Worm (Caenorhabditis elegans) whole organism, late embryonic: ENCODE measurements around the gene K08E7.4.

Experiments
- F13H6.1 ChIP-seq: sonication (generic microtip); optimal IDR thresholded peaks from 2 replicates; lab custom pipeline; 2016; ENCODE audit warnings: missing genetic modification characterization, missing compliant biosample characterization
- K09A11.1 ChIP-seq: sonication (generic microtip); optimal IDR thresholded peaks from 2 replicates; lab custom pipeline; 2017; ENCODE audit warnings: antibody characterized with exemption, mild to moderate bottlenecking, missing genetic modification characterization, missing compliant biosample characterization; ENCODE audit not compliant: insufficient read depth
- T23F11.4 ChIP-seq: fragments of 200-800 bp; sonication (Bioruptor generic); optimal IDR thresholded peaks from 2 replicates; lab custom pipeline; 2018; ENCODE audit warnings: mild to moderate bottlenecking, missing genetic modification characterization, missing compliant biosample characterization
- ceh-19 ChIP-seq: fragments of 200-800 bp; sonication (Bioruptor generic); optimal IDR thresholded peaks from 2 replicates; lab custom pipeline; 2018; ENCODE audit warnings: mild to moderate bottlenecking, missing genetic modification characterization, missing compliant biosample characterization
- ceh-2 ChIP-seq: sonication (generic microtip); optimal IDR thresholded peaks from 2 replicates; lab custom pipeline; 2016; ENCODE audit warnings: missing genotype, missing genetic modification characterization, missing compliant biosample characterization
- ceh-31 ChIP-seq: sonication (generic microtip); optimal IDR thresholded peaks from 2 replicates; lab custom pipeline; 2016; ENCODE audit warnings: missing genetic modification characterization, missing compliant biosample characterization
- ceh-34 ChIP-seq: sonication (generic microtip); optimal IDR thresholded peaks from 2 replicates; lab custom pipeline; 2016; ENCODE audit warnings: mild to moderate bottlenecking, missing genetic modification characterization, missing compliant biosample characterization
- ceh-48 ChIP-seq: sonication (generic microtip); optimal IDR thresholded peaks from 2 replicates; lab custom pipeline; 2016; ENCODE audit warnings: missing genetic modification characterization, inconsistent platforms, missing compliant biosample characterization
- ceh-6 ChIP-seq: fragments of 200-800 bp; sonication (Bioruptor generic); optimal IDR thresholded peaks from 2 replicates; lab custom pipeline; 2018; ENCODE audit warnings: mild to moderate bottlenecking, missing genetic modification characterization, missing compliant biosample characterization
- ceh-9 ChIP-seq: sonication (generic microtip); optimal IDR thresholded peaks from 2 replicates; lab custom pipeline; 2016; ENCODE audit warnings: mild to moderate bottlenecking, missing genetic modification characterization, inconsistent platforms, missing compliant biosample characterization
- che-1 ChIP-seq: sonication (generic microtip); optimal IDR thresholded peaks from 2 replicates; lab custom pipeline; 2016; ENCODE audit warnings: mild to moderate bottlenecking, missing genetic modification characterization, missing compliant biosample characterization
- dve-1 ChIP-seq: sonication (generic microtip); optimal IDR thresholded peaks from 2 replicates; lab custom pipeline; 2017; ENCODE audit warnings: antibody characterized with exemption, mild to moderate bottlenecking, missing genetic modification characterization, missing compliant biosample characterization
- elt-2 ChIP-seq: sonication (generic microtip); optimal IDR thresholded peaks from 2 replicates; lab custom pipeline; 2016; ENCODE audit warnings: missing genetic modification reagents, missing genetic modification characterization, missing compliant biosample characterization
- elt-4 ChIP-seq: sonication (generic microtip); optimal IDR thresholded peaks from 2 replicates; lab custom pipeline; 2016; ENCODE audit warnings: missing genetic modification characterization, missing compliant biosample characterization
- ets-4 ChIP-seq: sonication (generic microtip); optimal IDR thresholded peaks from 2 replicates; lab custom pipeline; 2016; ENCODE audit warnings: missing genetic modification characterization, missing compliant biosample characterization
- eyg-1 ChIP-seq: sonication (generic microtip); optimal IDR thresholded peaks from 2 replicates; lab custom pipeline; 2016; ENCODE audit warnings: missing genotype, missing genetic modification characterization, missing compliant biosample characterization
- fax-1 ChIP-seq: sonication (generic microtip); optimal IDR thresholded peaks from 2 replicates; lab custom pipeline; 2016; ENCODE audit warnings: missing genotype, missing genetic modification characterization, missing compliant biosample characterization
- fkh-10 ChIP-seq: fragments of 150-350 bp; optimal IDR thresholded peaks from 2 replicates; lab custom pipeline; 2014; ENCODE audit warnings: missing biosample characterization, missing genetic modification reagents, missing genetic modification characterization
- hlh-13 ChIP-seq: fragments of 200-800 bp; sonication (Bioruptor generic); optimal IDR thresholded peaks from 2 replicates; lab custom pipeline; 2018; ENCODE audit warnings: mild to moderate bottlenecking, missing genetic modification characterization, missing compliant biosample characterization
- hlh-15 ChIP-seq: sonication (generic microtip); optimal IDR thresholded peaks from 2 replicates; lab custom pipeline; 2016; ENCODE audit warnings: missing genetic modification characterization, missing compliant biosample characterization
- hlh-30 ChIP-seq: sonication (generic microtip); optimal IDR thresholded peaks from 2 replicates; lab custom pipeline; 2017; ENCODE audit warnings: antibody characterized with exemption, missing genetic modification characterization, missing compliant biosample characterization; ENCODE audit not compliant: insufficient read depth
- hlh-8 ChIP-seq: sonication (generic microtip); optimal IDR thresholded peaks from 2 replicates; lab custom pipeline; 2016; ENCODE audit warnings: missing genotype, missing genetic modification characterization, missing compliant biosample characterization
- lim-6 ChIP-seq: sonication (generic microtip); optimal IDR thresholded peaks from 2 replicates; lab custom pipeline; 2016; ENCODE audit warnings: missing genetic modification characterization, missing compliant biosample characterization
- madf-2 ChIP-seq: sonication (generic microtip); optimal IDR thresholded peaks from 2 replicates; lab custom pipeline; 2017; ENCODE audit warnings: missing genetic modification characterization, missing compliant biosample characterization
- mec-3 ChIP-seq: sonication (generic microtip); optimal IDR thresholded peaks from 2 replicates; lab custom pipeline; 2016; ENCODE audit warnings: borderline replicate concordance, missing genetic modification characterization, missing compliant biosample characterization
- nhr-232 ChIP-seq: sonication (generic microtip); optimal IDR thresholded peaks from 2 replicates; lab custom pipeline; 2016; ENCODE audit warnings: missing genetic modification characterization, missing compliant biosample characterization
- npax-4 ChIP-seq: sonication (generic microtip); optimal IDR thresholded peaks from 2 replicates; lab custom pipeline; 2016; ENCODE audit warnings: missing genetic modification characterization, missing compliant biosample characterization
- odd-2 ChIP-seq: sonication (generic microtip); optimal IDR thresholded peaks from 2 replicates; lab custom pipeline; 2017; ENCODE audit warnings: antibody characterized with exemption, mild to moderate bottlenecking, missing genetic modification characterization, missing compliant biosample characterization
- pag-3 ChIP-seq: sonication (generic microtip); optimal IDR thresholded peaks from 2 replicates; lab custom pipeline; 2016; ENCODE audit warnings: missing compliant biosample characterization, missing genetic modification characterization, borderline replicate concordance
- pat-9 ChIP-seq: fragments of 200-800 bp; sonication (Bioruptor generic); optimal IDR thresholded peaks from 2 replicates; lab custom pipeline; 2018; ENCODE audit warnings: mild to moderate bottlenecking, missing genetic modification characterization, moderate library complexity, missing compliant biosample characterization
- pha-4 ChIP-seq: fragments of 150-350 bp; optimal IDR thresholded peaks from 2 replicates; lab custom pipeline; 2018; ENCODE audit warnings: missing biosample characterization, missing genetic modification reagents, missing genetic modification characterization
- pros-1 ChIP-seq: fragments of 150-350 bp; optimal IDR thresholded peaks from 2 replicates; lab custom pipeline; 2014; ENCODE audit warnings: missing biosample characterization, missing genetic modification reagents, missing genetic modification characterization
- rnt-1 ChIP-seq: sonication (generic microtip); optimal IDR thresholded peaks from 2 replicates; lab custom pipeline; 2016; ENCODE audit warnings: missing genetic modification characterization, missing compliant biosample characterization
- sox-2 ChIP-seq: fragments of 200-800 bp; sonication (Bioruptor generic); IDR thresholded peaks from 2 replicates; pipeline ENCODE4 v1.3.6; 2022; ENCODE audit warnings: missing genetic modification reagents, missing genetic modification characterization, missing compliant biosample characterization
- tbx-2 ChIP-seq: sonication (generic microtip); optimal IDR thresholded peaks from 2 replicates; lab custom pipeline; 2016; ENCODE audit warnings: missing genetic modification characterization, missing compliant biosample characterization
- tbx-7 ChIP-seq: sonication (generic microtip); optimal IDR thresholded peaks from 2 replicates; lab custom pipeline; 2016; ENCODE audit warnings: missing genotype, missing genetic modification characterization, missing compliant biosample characterization
- ttx-3 ChIP-seq: sonication (generic microtip); optimal IDR thresholded peaks from 2 replicates; lab custom pipeline; 2016; ENCODE audit warnings: missing genetic modification reagents, missing genetic modification characterization, missing compliant biosample characterization
- unc-42 ChIP-seq: sonication (generic microtip); optimal IDR thresholded peaks from 2 replicates; lab custom pipeline; 2016; ENCODE audit warnings: missing genotype, missing genetic modification characterization, missing compliant biosample characterization

K08E7.4 gene

ce11 chrIV:12594574-12594973, 23.6 kb upstream of the K08E7.4 start (continued):
- TF ChIP-seq sox-2 (GFP tag; lab: Robert Waterston, UW) (no peak), elt-2 (tag; lab: Kevin White, UChicago) (no peak), fkh-10 (GFP tag; lab: Kevin White, UChicago) (no peak), ceh-2 (tag; lab: Kevin White, UChicago) (peak; percentile 54), nhr-232 (tag; lab: Kevin White, UChicago) (peak; percentile 4), lim-6 (tag; lab: Kevin White, UChicago) (no peak), pag-3 (peak; percentile 49), ceh-48 (tag; lab: Kevin White, UChicago) (peak; percentile 34), tbx-2 (tag; lab: Kevin White, UChicago) (peak; percentile 31), K09A11.1 (tag; lab: Kevin White, UChicago) (peak; percentile 22), mec-3 (tag; lab: Kevin White, UChicago) (peak; percentile 50), che-1 (peak; percentile 66), ceh-6 (peak; percentile 69), F13H6.1 (tag; lab: Kevin White, UChicago) (peak; percentile 83), ttx-3 (tag; lab: Kevin White, UChicago) (no peak), ets-4 (tag; lab: Kevin White, UChicago) (peak; percentile 44), eyg-1 (no peak), T23F11.4 (GFP tag; lab: Kevin White, UChicago) (peak; percentile 74), fax-1 (tag; lab: Kevin White, UChicago) (peak; percentile 57), ceh-19 (GFP tag; lab: Kevin White, UChicago) (peak; percentile 77), unc-42 (tag; lab: Kevin White, UChicago) (peak; percentile 73), madf-2 (tag; lab: Kevin White, UChicago) (peak; percentile 38), hlh-15 (peak; percentile 25)

ce11 chrIV:12590373-12590772, 19.4 kb upstream of the K08E7.4 start, which contains the start of gene cul-6:
TSS of gene cul-6 (minus strand) at chrIV:12590451.
- TF ChIP-seq hlh-8 (tag; lab: Kevin White, UChicago), result no peak
- TF ChIP-seq elt-2 (tag; lab: Kevin White, UChicago), result no peak
- no peak for TF ChIP-seq hlh-15
- no peak for TF ChIP-seq unc-42 (tag; lab: Kevin White, UChicago)
- no peak for TF ChIP-seq ceh-31
- no peak for TF ChIP-seq hlh-13
- TF ChIP-seq pros-1 (tag; lab: Kevin White, UChicago), result no peak
- no peak for TF ChIP-seq ceh-9
- TF ChIP-seq pag-3, result no peak
- TF ChIP-seq ceh-34 (tag; lab: Kevin White, UChicago), result no peak
- TF ChIP-seq ceh-2 (tag; lab: Kevin White, UChicago), result no peak
- no peak for TF ChIP-seq hlh-30 (tag; lab: Kevin White, UChicago)
- TF ChIP-seq F13H6.1 (tag; lab: Kevin White, UChicago), result no peak
- TF ChIP-seq eyg-1, result no peak
- no peak for TF ChIP-seq madf-2 (tag; lab: Kevin White, UChicago)

- TF ChIP-seq dve-1 (tag; lab: Kevin White, UChicago), result no peak
- TF ChIP-seq odd-2 (tag; lab: Kevin White, UChicago), result no peak
- no peak for TF ChIP-seq F13H6.1 (tag; lab: Kevin White, UChicago)
- no peak for TF ChIP-seq madf-2 (tag; lab: Kevin White, UChicago)
- TF ChIP-seq rnt-1, result no peak
- TF ChIP-seq elt-4 (tag; lab: Kevin White, UChicago), result no peak
- TF ChIP-seq tbx-7 (tag; lab: Kevin White, UChicago), result no peak
- TF ChIP-seq pat-9 (tag; lab: Kevin White, UChicago), result no peak
- no peak for TF ChIP-seq nhr-232 (tag; lab: Kevin White, UChicago)
- TF ChIP-seq tbx-2 (tag; lab: Kevin White, UChicago), result no peak
- no peak for TF ChIP-seq ceh-31
- no peak for TF ChIP-seq pha-4 (tag; lab: Kevin White, UChicago)
- TF ChIP-seq npax-4 (tag; lab: Kevin White, UChicago), result no peak
- TF ChIP-seq lim-6 (tag; lab: Kevin White, UChicago), result no peak
These were observed 15.0 kb upstream of the K08E7.4 start, which contains the start of gene K08E7.8 for ce11 chrIV:12585966-12586365. TSS of gene K08E7.8 (minus strand) at chrIV:12586066.
